Fruit fly (Drosophila melanogaster) whole organism, adult: ENCODE measurements around the gene CG10383.

Experiments
- CG11617 ChIP-seq: fragments of 200-800 bp; sonication (Bioruptor generic); optimal IDR thresholded peaks from 2 replicates; lab custom pipeline; 2017; ENCODE audit warnings: mild to moderate bottlenecking, missing biosample characterization, missing genetic modification reagents, missing genetic modification characterization
- CG12768 ChIP-seq: fragments of 200-800 bp; sonication (Bioruptor generic); optimal IDR thresholded peaks from 2 replicates; lab custom pipeline; 2017; ENCODE audit warnings: missing biosample characterization, missing genetic modification characterization, mild to moderate bottlenecking, moderate library complexity, missing genetic modification reagents
- CG14711 ChIP-seq: fragments of 200-800 bp; sonication (Bioruptor generic); optimal IDR thresholded peaks from 2 replicates; lab custom pipeline; 2018; ENCODE audit warnings: missing biosample characterization, mild to moderate bottlenecking, missing genetic modification characterization, moderate library complexity
- CG1620 ChIP-seq: fragments of 200-800 bp; sonication (Bioruptor generic); optimal IDR thresholded peaks from 2 replicates; lab custom pipeline; 2016; ENCODE audit warnings: missing biosample characterization, missing genetic modification characterization
- CG33017 ChIP-seq: fragments of 200-800 bp; sonication (Bioruptor generic); optimal IDR thresholded peaks from 2 replicates; lab custom pipeline; 2018; ENCODE audit warnings: missing biosample characterization, mild to moderate bottlenecking, missing genetic modification characterization, moderate library complexity
- CG5204 ChIP-seq: fragments of 200-800 bp; sonication (Bioruptor generic); optimal IDR thresholded peaks from 2 replicates; lab custom pipeline; 2016; ENCODE audit warnings: missing biosample characterization, missing genetic modification characterization
- CG7045 ChIP-seq: fragments of 200-800 bp; sonication (Bioruptor generic); optimal IDR thresholded peaks from 2 replicates; lab custom pipeline; 2017; ENCODE audit warnings: missing biosample characterization, mild to moderate bottlenecking, missing genetic modification characterization
- CG7101 ChIP-seq: fragments of 200-800 bp; sonication (Bioruptor generic); optimal IDR thresholded peaks from 2 replicates; lab custom pipeline; 2018; ENCODE audit warnings: missing biosample characterization, mild to moderate bottlenecking, missing genetic modification characterization, moderate library complexity
- Clk ChIP-seq: fragments of 200-800 bp; sonication (Bioruptor generic); optimal IDR thresholded peaks from 2 replicates; lab custom pipeline; 2017; ENCODE audit warnings: missing biosample characterization, missing genetic modification characterization
- Crg-1 ChIP-seq: fragments of 200-800 bp; sonication (Bioruptor generic); optimal IDR thresholded peaks from 2 replicates; lab custom pipeline; 2016; ENCODE audit warnings: missing biosample characterization, missing genetic modification characterization
- Hr96 ChIP-seq: fragments of 200-800 bp; sonication (Bioruptor generic); optimal IDR thresholded peaks from 2 replicates; lab custom pipeline; 2016; ENCODE audit warnings: missing biosample characterization, missing genetic modification characterization
- Mnt ChIP-seq: fragments of 200-800 bp; sonication (Bioruptor generic); optimal IDR thresholded peaks from 2 replicates; lab custom pipeline; 2016; ENCODE audit warnings: missing biosample characterization, mild to moderate bottlenecking, missing genetic modification characterization
- bab1 ChIP-seq: fragments of 200-800 bp; sonication (Bioruptor generic); optimal IDR thresholded peaks from 3 replicates; lab custom pipeline; 2019; ENCODE audit warnings: missing biosample characterization, mild to moderate bottlenecking, missing genetic modification characterization, moderate library complexity
- cic ChIP-seq: fragments of 200-800 bp; sonication (Bioruptor generic); optimal IDR thresholded peaks from 2 replicates; lab custom pipeline; 2017; ENCODE audit warnings: missing biosample characterization, mild to moderate bottlenecking, missing genetic modification characterization, moderate library complexity
- kay ChIP-seq: fragments of 200-800 bp; sonication (Bioruptor generic); peaks from one replicate; lab custom pipeline; 2016; ENCODE audit warnings: missing biosample characterization, missing genetic modification characterization, borderline replicate concordance
- ovo ChIP-seq: fragments of 200-800 bp; sonication (Bioruptor generic); optimal IDR thresholded peaks from 2 replicates; lab custom pipeline; 2016; ENCODE audit warnings: missing biosample characterization, missing genetic modification characterization
- pad ChIP-seq: fragments of 200-800 bp; sonication (Bioruptor generic); optimal IDR thresholded peaks from 3 replicates; lab custom pipeline; 2017; ENCODE audit warnings: missing biosample characterization, missing genetic modification characterization, mild to moderate bottlenecking, moderate library complexity, missing genetic modification reagents
- toe ChIP-seq: fragments of 200-800 bp; sonication (Bioruptor generic); optimal IDR thresholded peaks from 2 replicates; lab custom pipeline; 2016; ENCODE audit warnings: missing biosample characterization, missing genetic modification characterization

CG10383 gene

dm6 chr2L:18674994-18675393, 20.4 kb downstream of the CG10383 start, which contains the start of gene Mst36Fb:
TSS of gene Mst36Fb (minus strand) at chr2L:18675094.
- no peak for TF ChIP-seq cic (GFP tag; lab: Kevin White, UChicago)

dm6 chr2L:18673185-18673584, 22.2 kb downstream of the CG10383 start, which contains the start of gene CG43339:
TSS of gene CG43339 (minus strand) at chr2L:18673285.
- TF ChIP-seq CG33017 (tag; lab: Kevin White, UChicago) (no peak), Mnt (GFP tag; lab: Kevin White, UChicago) (no peak), pad (GFP tag; lab: Kevin White, UChicago) (no peak), cic (GFP tag; lab: Kevin White, UChicago) (no peak)

dm6 chr2L:18671146-18671545, 24.3 kb downstream of the CG10383 start, which contains the start of gene CG43338:
TSS of gene CG43338 (minus strand) at chr2L:18671246.
- no peak for TF ChIP-seq pad (GFP tag; lab: Kevin White, UChicago)
- no peak for TF ChIP-seq CG12768 (GFP tag; lab: Kevin White, UChicago)
- no peak for TF ChIP-seq Hr96 (GFP tag; lab: Kevin White, UChicago)
- no peak for TF ChIP-seq CG5204
- TF ChIP-seq CG1620 (GFP tag; lab: Kevin White, UChicago), result no peak
- no peak for TF ChIP-seq Crg-1 (GFP tag; lab: Kevin White, UChicago)
- no peak for TF ChIP-seq bab1
- TF ChIP-seq Clk (GFP tag; lab: Kevin White, UChicago), result no peak
- no peak for TF ChIP-seq CG14711 (tag; lab: Kevin White, UChicago)
- no peak for TF ChIP-seq cic (GFP tag; lab: Kevin White, UChicago)
- TF ChIP-seq CG7045 (GFP tag; lab: Kevin White, UChicago), result no peak
- TF ChIP-seq CG7101 (tag; lab: Kevin White, UChicago), result no peak
- TF ChIP-seq Mnt (GFP tag; lab: Kevin White, UChicago), result no peak

- TF ChIP-seq CG11617 (GFP tag; lab: Kevin White, UChicago), result no peak
- TF ChIP-seq CG1620 (GFP tag; lab: Kevin White, UChicago), result peak; percentile 43
- TF ChIP-seq CG5204, result peak; percentile 50
- peak; percentile 35 for TF ChIP-seq toe (GFP tag; lab: Kevin White, UChicago)
- TF ChIP-seq bab1, result peak; percentile 14
- TF ChIP-seq CG14711 (tag; lab: Kevin White, UChicago), result no peak
- no peak for TF ChIP-seq ovo (GFP tag; lab: Kevin White, UChicago)
- TF ChIP-seq Hr96 (GFP tag; lab: Kevin White, UChicago), result peak; percentile 2
- TF ChIP-seq cic (GFP tag; lab: Kevin White, UChicago), result no peak
Measured at dm6 chr2L:18665952-18666606, 29.3 kb downstream of the CG10383 start.

dm6 chr2L:18664707-18665550, 30.5 kb downstream of the CG10383 start:
- TF ChIP-seq CG7045 (GFP tag; lab: Kevin White, UChicago) (no peak), CG11617 (GFP tag; lab: Kevin White, UChicago) (no peak), CG12768 (GFP tag; lab: Kevin White, UChicago) (no peak), CG33017 (tag; lab: Kevin White, UChicago) (no peak), Hr96 (GFP tag; lab: Kevin White, UChicago) (no peak)

- no peak for TF ChIP-seq CG1620 (GFP tag; lab: Kevin White, UChicago)
- TF ChIP-seq kay (GFP tag; lab: Kevin White, UChicago), result peak; percentile 6
Measured at dm6 chr2L:18663395-18663794, 32.0 kb downstream of the CG10383 start.

dm6 chr2L:18658108-18658507, 37.3 kb downstream of the CG10383 start:
- TF ChIP-seq CG7101 (tag; lab: Kevin White, UChicago), result no peak
- TF ChIP-seq bab1, result no peak
- no peak for TF ChIP-seq Hr96 (GFP tag; lab: Kevin White, UChicago)
- no peak for TF ChIP-seq CG33017 (tag; lab: Kevin White, UChicago)
- no peak for TF ChIP-seq toe (GFP tag; lab: Kevin White, UChicago)
- no peak for TF ChIP-seq Clk (GFP tag; lab: Kevin White, UChicago)
- TF ChIP-seq CG7045 (GFP tag; lab: Kevin White, UChicago), result no peak
